Fruit fly (Drosophila melanogaster): ENCODE measurements around the gene RNaseX25.
A peak's percentile ranks its signal among the peaks of the same experiment; 100 is the strongest.

Gene RNaseX25

DNA sequence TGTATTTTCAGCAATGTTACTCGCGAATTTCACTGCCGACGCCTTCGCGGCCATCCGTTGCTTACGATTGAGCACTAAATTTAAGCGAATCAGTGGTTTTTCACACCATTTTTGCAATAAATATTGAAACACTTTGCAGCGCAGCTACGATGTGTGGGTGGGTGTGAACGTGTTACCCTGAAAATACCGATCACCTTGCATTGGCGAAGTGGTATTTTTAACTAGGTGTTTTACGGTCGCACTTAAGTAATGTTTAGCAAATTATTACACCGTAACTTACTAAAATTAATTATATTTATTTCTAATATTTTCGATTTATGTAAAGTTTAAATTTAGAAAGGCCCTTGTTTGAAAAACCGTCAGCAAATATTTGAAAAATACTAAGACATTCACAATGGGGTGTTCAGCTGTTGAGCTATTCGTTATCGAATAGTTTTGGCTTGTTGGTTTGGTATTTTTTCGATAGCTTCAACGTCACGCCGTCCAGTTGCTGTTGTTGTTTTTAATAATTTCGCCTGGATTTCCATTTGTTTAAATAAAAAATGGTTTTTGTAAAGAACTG is 34.4 kb upstream of the RNaseX25 start, which contains the start of the genes syd and Srp9 (continued):
- TF ChIP-seq CG15696 (tag; optimal IDR thresholded peaks at IDR 0.05) (no peak), stwl (tag; optimal IDR thresholded peaks at IDR 0.05) (peak; percentile 60), p53 (GFP tag; optimal IDR thresholded peaks at IDR 0.05) (no peak), amos (GFP tag; IDR thresholded peaks at IDR 0.05; ENCODE audit: partially characterized antibody) (no peak; the same call in 1 of the 2 replicates), CG4854 (GFP tag; optimal IDR thresholded peaks at IDR 0.05) (no peak), crc (GFP tag; optimal IDR thresholded peaks at IDR 0.05) (no peak), phol (tag; optimal IDR thresholded peaks at IDR 0.05) (peak; percentile 17), peb (GFP tag; IDR thresholded peaks at IDR 0.05) (no peak), CG2129 (GFP tag; IDR thresholded peaks at IDR 0.05; ENCODE audit: partially characterized antibody) (no peak), CG4328 (GFP tag; optimal IDR thresholded peaks at IDR 0.05) (no peak), Nf-YB (GFP tag; optimal IDR thresholded peaks at IDR 0.05) (no peak), Dad (GFP tag; optimal IDR thresholded peaks at IDR 0.05) (no peak), Dbx (GFP tag; IDR thresholded peaks at IDR 0.05) (no peak), MTF-1 (GFP tag; optimal IDR thresholded peaks at IDR 0.05; ENCODE audit: borderline replicate concordance) (no peak), B-H2 (GFP tag; optimal IDR thresholded peaks at IDR 0.05) (no peak), CG15073 (GFP tag; optimal IDR thresholded peaks at IDR 0.05) (no peak), CG13424 (tag; optimal IDR thresholded peaks at IDR 0.05) (no peak), eyg (GFP tag; optimal IDR thresholded peaks at IDR 0.05) (no peak), lab (GFP tag; optimal IDR thresholded peaks at IDR 0.05) (no peak), ase (GFP tag; IDR thresholded peaks at IDR 0.05) (no peak), CG7839 (tag; optimal IDR thresholded peaks at IDR 0.05) (no peak), CG31224 (GFP tag; IDR thresholded peaks at IDR 0.05) (no peak), fd102C (GFP tag; optimal IDR thresholded peaks at IDR 0.05) (no peak), caup (GFP tag; optimal IDR thresholded peaks at IDR 0.05; ENCODE audit: severe bottlenecking) (no peak), CG4424 (GFP tag; optimal IDR thresholded peaks at IDR 0.05) (no peak), fu2 (GFP tag; optimal IDR thresholded peaks at IDR 0.05) (no peak), Rfx (GFP tag; IDR thresholded peaks at IDR 0.05) (no peak), CG7357 (GFP tag; IDR thresholded peaks at IDR 0.05) (peak; percentile 26; the same call in 1 of the 3 replicates), zen (tag; optimal IDR thresholded peaks at IDR 0.05) (no peak), Fer1 (GFP tag; optimal IDR thresholded peaks at IDR 0.05) (no peak), CG8089 (GFP tag; optimal IDR thresholded peaks at IDR 0.05) (no peak), CG17385 (GFP tag; optimal IDR thresholded peaks at IDR 0.05) (no peak), Dp (GFP tag; optimal IDR thresholded peaks at IDR 0.05) (peak; percentile 39), CG3995 (GFP tag; optimal IDR thresholded peaks at IDR 0.05) (peak; percentile 44), emc (GFP tag; optimal IDR thresholded peaks at IDR 0.05) (no peak), esg (GFP tag; conservative IDR thresholded peaks at IDR 0.05) (no peak), MESR4 (GFP tag; optimal IDR thresholded peaks at IDR 0.05) (peak; percentile 90), CG6689 (GFP tag; IDR thresholded peaks at IDR 0.05) (no peak), ac (GFP tag; optimal IDR thresholded peaks at IDR 0.05) (no peak), Scr (GFP tag; IDR thresholded peaks at IDR 0.05; ENCODE audit: partially characterized antibody) (peak; percentile 24; the same call in 1 of the 2 replicates), CG18599 (GFP tag; optimal IDR thresholded peaks at IDR 0.05) (no peak), CG1024 (GFP tag; IDR thresholded peaks at IDR 0.05) (no peak), CG3847 (GFP tag; IDR thresholded peaks at IDR 0.05) (no peak), HHEX (GFP tag; optimal IDR thresholded peaks at IDR 0.05) (no peak), CG11504 (tag; optimal IDR thresholded peaks at IDR 0.05) (no peak), CG3065 (GFP tag; optimal IDR thresholded peaks at IDR 0.05) (no peak), slp2 (GFP tag; optimal IDR thresholded peaks at IDR 0.05) (no peak), CG33213 (GFP tag; optimal IDR thresholded peaks at IDR 0.05) (no peak), dati (GFP tag; IDR thresholded peaks at IDR 0.05) (no peak), TFAM (GFP tag; optimal IDR thresholded peaks at IDR 0.05) (no peak)

All from whole organism, embryonic.